Worm (Caenorhabditis elegans): Measurements from ENCODE around the gene C47A4.3.
A peak's percentile ranks its signal among the peaks of the same experiment; 100 is the strongest.

Gene C47A4.3

ce11 chrIV:13695720-13696364 is 46.3 kb downstream of the C47A4.3 start:
- TF ChIP-seq nhr-76 (tag; optimal IDR thresholded peaks at IDR 0.05) (no peak), ceh-88 (GFP tag; IDR thresholded peaks at IDR 0.05) (no peak), isw-1 (GFP tag; IDR thresholded peaks at IDR 0.05) (no peak), sox-4 (tag; optimal IDR thresholded peaks at IDR 0.05) (no peak), unc-98 (GFP tag; IDR thresholded peaks at IDR 0.05) (no peak), pag-3 (tag; optimal IDR thresholded peaks at IDR 0.05; ENCODE audit: borderline replicate concordance, insufficient read depth) (no peak), dpl-1 (GFP tag; optimal IDR thresholded peaks at IDR 0.05) (no peak), ceh-8 (GFP tag; optimal IDR thresholded peaks at IDR 0.05) (no peak), lin-39 (tag; optimal IDR thresholded peaks at IDR 0.05) (peak; percentile 98), swsn-7 (tag; optimal IDR thresholded peaks at IDR 0.05) (no peak), skn-1 (tag; optimal IDR thresholded peaks at IDR 0.05) (no peak), nhr-90 (tag; optimal IDR thresholded peaks at IDR 0.05; ENCODE audit: poor library complexity) (no peak), jun-1 (tag; optimal IDR thresholded peaks at IDR 0.05) (no peak), elt-2 (tag; optimal IDR thresholded peaks at IDR 0.05) (no peak), nhr-84 (tag; optimal IDR thresholded peaks at IDR 0.05) (no peak), hlh-17 (GFP tag; optimal IDR thresholded peaks at IDR 0.05; ENCODE audit: borderline replicate concordance) (no peak), nhr-237 (tag; optimal IDR thresholded peaks at IDR 0.05) (no peak), ceh-82 (tag; optimal IDR thresholded peaks at IDR 0.05) (no peak), sup-37 (GFP tag; optimal IDR thresholded peaks at IDR 0.05) (no peak), unc-62 (GFP tag; optimal IDR thresholded peaks at IDR 0.05) (peak; percentile 94), nhr-77 (tag; optimal IDR thresholded peaks at IDR 0.05) (no peak), efl-3 (GFP tag; optimal IDR thresholded peaks at IDR 0.05) (peak; percentile 42), ama-1 (optimal IDR thresholded peaks at IDR 0.05) (no peak), ceh-90 (tag; optimal IDR thresholded peaks at IDR 0.05) (no peak), aha-1 (tag; optimal IDR thresholded peaks at IDR 0.05) (no peak), unc-130 (tag; optimal IDR thresholded peaks at IDR 0.05) (no peak), fos-1 (tag; optimal IDR thresholded peaks at IDR 0.05) (no peak), lin-35 (GFP tag; optimal IDR thresholded peaks at IDR 0.05) (no peak), efl-1 (optimal IDR thresholded peaks at IDR 0.05) (no peak), efl-1 (GFP tag; optimal IDR thresholded peaks at IDR 0.05 in 1 of 2) (no peak), snu-23 (GFP tag; optimal IDR thresholded peaks at IDR 0.05) (peak; percentile 52), blmp-1 (tag; optimal IDR thresholded peaks at IDR 0.05) (peak; percentile 10), tbx-2 (tag; optimal IDR thresholded peaks at IDR 0.05) (peak; percentile 85), egl-13 (tag; optimal IDR thresholded peaks at IDR 0.05) (no peak), unc-30 (tag; optimal IDR thresholded peaks at IDR 0.05) (no peak), nhr-28 (tag; optimal IDR thresholded peaks at IDR 0.05) (no peak), nhr-11 (tag; optimal IDR thresholded peaks at IDR 0.05) (no peak), hpl-2 (GFP tag; optimal IDR thresholded peaks at IDR 0.05) (no peak), pqm-1 (tag; optimal IDR thresholded peaks at IDR 0.05) (no peak), xbp-1 (tag; optimal IDR thresholded peaks at IDR 0.05) (no peak), elt-3 (tag; optimal IDR thresholded peaks at IDR 0.05) (no peak), aly-2 (tag; optimal IDR thresholded peaks at IDR 0.05) (no peak), lir-3 (tag; optimal IDR thresholded peaks at IDR 0.05; ENCODE audit: poor library complexity) (no peak), sptf-1 (tag; optimal IDR thresholded peaks at IDR 0.05) (no peak), lin-14 (GFP tag; optimal IDR thresholded peaks at IDR 0.05) (peak; percentile 89), unc-86 (tag; optimal IDR thresholded peaks at IDR 0.05) (no peak), hlh-4 (tag; optimal IDR thresholded peaks at IDR 0.05) (no peak), zip-4 (GFP tag; optimal IDR thresholded peaks at IDR 0.05) (no peak), mef-2 (tag; optimal IDR thresholded peaks at IDR 0.05) (no peak), lin-15B (tag; optimal IDR thresholded peaks at IDR 0.05) (no peak), irx-1 (tag; optimal IDR thresholded peaks at IDR 0.05) (peak; percentile 78), nhr-19 (GFP tag; conservative IDR thresholded peaks at IDR 0.05) (peak; percentile 61), rnt-1 (tag; optimal IDR thresholded peaks at IDR 0.05) (peak; percentile 95), ceh-63 (GFP tag; optimal IDR thresholded peaks at IDR 0.05) (no peak)

Measured in whole organism, L1 larva.